Fruit fly (Drosophila melanogaster): ENCODE measurements around the gene alphaTub85E.

The alphaTub85E gene

dm6 chr3R:9767620-9768592 lies 34.9 kb upstream of the alphaTub85E start, which contains the start of gene Naa80 (continued):
- TF ChIP-seq sr (GFP tag; IDR thresholded peaks at IDR 0.05) (no peak), Sin3A (optimal IDR thresholded peaks at IDR 0.05) (peak; percentile 76), maf-S (GFP tag; optimal IDR thresholded peaks at IDR 0.05) (peak; percentile 84), CG1529 (GFP tag; optimal IDR thresholded peaks at IDR 0.05) (no peak), ranshi (GFP tag; IDR thresholded peaks at IDR 0.05) (peak; percentile 54; the same call in 1 of the 2 replicates), Doc2 (GFP tag; IDR thresholded peaks at IDR 0.05) (no peak), Lim3 (GFP tag; IDR thresholded peaks at IDR 0.05) (no peak), sqz (GFP tag; optimal IDR thresholded peaks at IDR 0.05) (no peak), Scr (GFP tag; IDR thresholded peaks at IDR 0.05; ENCODE audit: partially characterized antibody) (peak; percentile 44; the same call in 1 of the 2 replicates), CG7786 (GFP tag; optimal IDR thresholded peaks at IDR 0.05) (peak; percentile 76), CG12744 (GFP tag; optimal IDR thresholded peaks at IDR 0.05) (peak; percentile 19), repo (GFP tag; optimal IDR thresholded peaks at IDR 0.05) (peak; percentile 57), CG42726 (GFP tag; IDR thresholded peaks at IDR 0.05; ENCODE audit: partially characterized antibody) (peak; percentile 65), CG13123 (GFP tag; optimal IDR thresholded peaks at IDR 0.05) (peak; percentile 3), z (GFP tag; IDR thresholded peaks at IDR 0.05) (no peak), MESR4 (GFP tag; optimal IDR thresholded peaks at IDR 0.05) (peak; percentile 81), CG10209 (GFP tag; optimal IDR thresholded peaks at IDR 0.05) (peak; percentile 54), Blimp-1 (GFP tag; optimal IDR thresholded peaks at IDR 0.05) (no peak), gcm2 (GFP tag; optimal IDR thresholded peaks at IDR 0.05) (no peak), CHES-1-like (GFP tag; optimal IDR thresholded peaks at IDR 0.05) (peak; percentile 94), HmgD (GFP tag; optimal IDR thresholded peaks at IDR 0.05) (peak; percentile 85), btn (GFP tag; optimal IDR thresholded peaks at IDR 0.05) (no peak), gce (GFP tag; IDR thresholded peaks at IDR 0.05) (no peak), jigr1 (GFP tag; IDR thresholded peaks at IDR 0.05) (no peak), NfI (GFP tag; optimal IDR thresholded peaks at IDR 0.05) (peak; percentile 82), Atf6 (GFP tag; IDR thresholded peaks at IDR 0.05) (peak; percentile 29; the same call in 1 of the 2 replicates), CG5180 (GFP tag; optimal IDR thresholded peaks at IDR 0.05) (no peak), CG9437 (GFP tag; optimal IDR thresholded peaks at IDR 0.05) (no peak), Usf (GFP tag; optimal IDR thresholded peaks at IDR 0.05) (peak; percentile 10), hth (optimal IDR thresholded peaks at IDR 0.05) (no peak), sug (tag; optimal IDR thresholded peaks at IDR 0.05) (peak; percentile 71), ato (GFP tag; IDR thresholded peaks at IDR 0.05; ENCODE audit: partially characterized antibody) (no peak; the same call in 1 of the 2 replicates), jing (GFP tag; optimal IDR thresholded peaks at IDR 0.05) (no peak), CG2875 (GFP tag; optimal IDR thresholded peaks at IDR 0.05) (no peak), pho (GFP tag; optimal IDR thresholded peaks at IDR 0.05) (peak; percentile 76), Side (GFP tag; optimal IDR thresholded peaks at IDR 0.05) (peak; percentile 83), Opbp (GFP tag; IDR thresholded peaks at IDR 0.05; ENCODE audit: partially characterized antibody) (peak; percentile 59), CG8281 (tag; optimal IDR thresholded peaks at IDR 0.05) (no peak)

All from whole organism, embryonic.